Worm (Caenorhabditis elegans): ENCODE results near the gene tpa-1.

ce11 chrIV:81428-81827 is 10.4 kb upstream of the tpa-1 start:
- no peak for TF ChIP-seq ceh-82 (tag; optimal IDR thresholded peaks at IDR 0.05)
- no peak for TF ChIP-seq zip-2 (tag; optimal IDR thresholded peaks at IDR 0.05)
- TF ChIP-seq ZK546.5 (tag; optimal IDR thresholded peaks at IDR 0.05), result no peak
- TF ChIP-seq ztf-11 (tag; optimal IDR thresholded peaks at IDR 0.05), result no peak
- no peak for TF ChIP-seq lsy-2 (tag; optimal IDR thresholded peaks at IDR 0.05)
- TF ChIP-seq pha-4 (GFP tag; IDR thresholded peaks at IDR 0.05), result no peak
- TF ChIP-seq pha-4 (tag; optimal IDR thresholded peaks at IDR 0.05), result no peak

Data from whole organism, L4 larva.